Worm (Caenorhabditis elegans) whole organism, midembryonic: ENCODE measurements around the gene slc-9B.2.

Experiments
- T22C8.4 ChIP-seq: fragments of 200-800 bp; sonication (Bioruptor generic); IDR thresholded peaks from 2 replicates; pipeline ENCODE4 v1.3.6; 2022; ENCODE audit warnings: missing genetic modification characterization, missing compliant biosample characterization
- cog-1 ChIP-seq: sonication (generic microtip); optimal IDR thresholded peaks from 2 replicates; lab custom pipeline; 2016; ENCODE audit warnings: missing genetic modification characterization, missing compliant biosample characterization
- flt-1 ChIP-seq: fragments of 200-800 bp; sonication (Bioruptor generic); IDR thresholded peaks from 2 replicates; pipeline ENCODE4 v1.3.6; 2022; ENCODE audit warnings: missing genetic modification characterization, missing compliant biosample characterization
- klf-2 ChIP-seq: fragments of 200-800 bp; sonication (Bioruptor generic); conservative IDR thresholded peaks from 2 replicates; pipeline ENCODE4 v1.3.6; 2022; ENCODE audit warnings: missing genetic modification reagents, missing genetic modification characterization, missing compliant biosample characterization
- med-1 ChIP-seq: sonication (generic microtip); optimal IDR thresholded peaks from 2 replicates; lab custom pipeline; 2017; ENCODE audit warnings: missing genetic modification characterization, mild to moderate bottlenecking, missing compliant biosample characterization, antibody characterized with exemption, missing genetic modification reagents; ENCODE audit not compliant: insufficient read depth
- ref-1 ChIP-seq: fragments of 200-800 bp; sonication (Bioruptor generic); conservative IDR thresholded peaks from 2 replicates; pipeline ENCODE4 v1.3.6; 2022; ENCODE audit warnings: missing genetic modification reagents, missing genetic modification characterization, missing compliant biosample characterization
- tab-1 ChIP-seq: fragments of 200-800 bp; sonication (Bioruptor generic); IDR thresholded peaks from 2 replicates; pipeline ENCODE4 v1.3.6; 2022; ENCODE audit warnings: missing genetic modification characterization, missing compliant biosample characterization
- ztf-23 ChIP-seq: fragments of 200-800 bp; sonication (Bioruptor generic); IDR thresholded peaks from 2 replicates; pipeline ENCODE4 v1.3.6; 2022; ENCODE audit warnings: missing genetic modification reagents, missing genetic modification characterization, missing compliant biosample characterization
- ztf-29 ChIP-seq: fragments of 200-800 bp; sonication (Bioruptor generic); IDR thresholded peaks from 2 replicates; pipeline ENCODE4 v1.3.6; 2022; ENCODE audit warnings: missing genetic modification reagents, missing genetic modification characterization, missing compliant biosample characterization

Gene slc-9B.2

DNA sequence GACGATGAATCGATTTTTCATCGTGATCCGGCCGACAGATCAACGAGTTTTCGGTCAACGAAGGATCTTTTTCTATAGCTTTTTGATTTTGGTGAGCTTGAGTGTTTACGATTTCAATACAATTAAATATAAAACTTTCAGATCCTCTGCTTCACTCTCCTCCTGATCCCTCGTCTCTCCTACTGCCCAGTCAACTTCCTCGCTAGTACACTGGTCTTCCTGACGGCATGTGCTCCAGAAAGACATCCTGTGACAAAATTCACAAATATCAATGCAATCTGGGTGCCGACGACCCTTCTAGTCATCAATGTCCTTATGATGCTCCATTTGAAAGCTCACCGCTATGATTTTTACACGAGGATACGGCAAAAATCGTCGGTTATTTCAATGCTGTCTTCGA lies 30.5 kb upstream of the slc-9B.2 start:
- TF ChIP-seq ref-1: no peak
- no peak for TF ChIP-seq T22C8.4 (GFP tag; lab: Robert Waterston, UW)

DNA sequence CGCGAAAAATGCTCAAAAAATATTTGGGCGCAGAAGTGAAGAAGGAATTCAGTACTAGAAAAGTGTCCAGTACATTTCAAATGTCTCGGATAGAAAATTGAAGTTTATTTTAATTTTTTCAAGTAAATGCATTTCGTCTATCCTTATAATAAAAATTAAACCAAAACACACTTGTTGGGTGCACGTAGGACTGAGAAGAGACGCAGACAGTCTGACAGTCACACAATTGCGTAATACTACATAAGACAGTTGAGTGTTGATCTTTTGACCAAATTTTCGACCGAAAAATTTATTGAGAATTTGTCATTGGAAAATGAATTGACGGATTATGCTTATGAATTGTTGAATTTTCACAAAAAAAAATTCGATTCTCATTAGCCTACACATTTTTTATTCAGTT lies 29.3 kb upstream of the slc-9B.2 start, which contains the start of gene oac-7:
TSS of gene oac-7 (plus strand) at position 283 of the 400 bp plus-strand sequence.
- no peak for TF ChIP-seq tab-1 (GFP tag; lab: Robert Waterston, UW)
- no peak for TF ChIP-seq klf-2
- TF ChIP-seq med-1 (GFP tag; lab: Kevin White, UChicago): no peak
- no peak for TF ChIP-seq flt-1 (GFP tag; lab: Robert Waterston, UW)
- TF ChIP-seq ref-1: no peak
- TF ChIP-seq cog-1 (tag; lab: Kevin White, UChicago): no peak
- no peak for TF ChIP-seq ztf-23 (GFP tag; lab: Robert Waterston, UW)
- TF ChIP-seq T22C8.4 (GFP tag; lab: Robert Waterston, UW): no peak
- TF ChIP-seq ztf-29 (GFP tag; lab: Robert Waterston, UW): no peak

DNA sequence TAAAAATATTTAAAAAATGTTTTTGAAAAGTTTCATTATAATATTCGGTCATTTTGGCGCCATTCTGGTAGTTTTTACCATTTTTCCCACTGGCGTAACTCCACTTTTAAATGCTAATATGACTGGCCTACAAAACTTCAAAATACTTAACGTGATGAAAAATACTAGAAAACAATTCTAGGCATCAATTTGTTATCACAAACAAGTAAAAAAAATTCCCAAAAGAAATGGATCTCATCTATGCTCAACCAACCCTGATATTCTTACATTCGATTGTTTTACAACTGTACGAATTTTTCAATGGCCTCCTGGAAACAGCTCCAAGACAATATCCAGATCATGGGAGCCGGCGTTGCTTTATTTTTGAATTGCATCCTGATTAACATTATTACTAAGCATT lies 23.8 kb upstream of the slc-9B.2 start, which contains the start of gene str-214:
TSS of gene str-214 (plus strand) at position 301 of the 400 bp plus-strand sequence.
- no peak for TF ChIP-seq ztf-29 (GFP tag; lab: Robert Waterston, UW)
- TF ChIP-seq klf-2: no peak
- no peak for TF ChIP-seq flt-1 (GFP tag; lab: Robert Waterston, UW)
- TF ChIP-seq T22C8.4 (GFP tag; lab: Robert Waterston, UW): no peak
- TF ChIP-seq tab-1 (GFP tag; lab: Robert Waterston, UW): no peak
- no peak for TF ChIP-seq med-1 (GFP tag; lab: Kevin White, UChicago)
- TF ChIP-seq cog-1 (tag; lab: Kevin White, UChicago): no peak
- no peak for TF ChIP-seq ref-1
- no peak for TF ChIP-seq ztf-23 (GFP tag; lab: Robert Waterston, UW)

DNA sequence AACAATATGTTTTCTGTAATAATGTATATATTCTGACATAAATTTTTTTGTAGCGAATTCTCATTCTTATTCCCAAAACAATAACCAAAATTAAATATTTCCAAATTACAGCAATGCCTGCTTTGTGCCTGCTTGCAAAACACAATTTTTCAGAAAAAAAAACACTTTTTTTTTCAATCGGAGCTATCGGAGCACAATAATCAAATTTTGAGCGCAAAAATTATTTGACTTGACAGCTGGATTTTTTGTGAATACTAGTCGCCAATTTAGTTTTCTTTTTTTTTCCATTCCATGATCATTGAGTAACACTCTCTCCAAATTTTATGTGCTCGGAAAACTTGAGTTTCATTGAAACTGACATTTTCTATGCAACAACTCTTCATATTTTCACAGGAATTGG lies 21.6 kb upstream of the slc-9B.2 start, which contains the start of gene srh-180:
TSS of gene srh-180 (plus strand) at position 301 of the 400 bp plus-strand sequence.
- TF ChIP-seq ztf-29 (GFP tag; lab: Robert Waterston, UW) (no peak), T22C8.4 (GFP tag; lab: Robert Waterston, UW) (no peak), med-1 (GFP tag; lab: Kevin White, UChicago) (no peak), cog-1 (tag; lab: Kevin White, UChicago) (no peak)

DNA sequence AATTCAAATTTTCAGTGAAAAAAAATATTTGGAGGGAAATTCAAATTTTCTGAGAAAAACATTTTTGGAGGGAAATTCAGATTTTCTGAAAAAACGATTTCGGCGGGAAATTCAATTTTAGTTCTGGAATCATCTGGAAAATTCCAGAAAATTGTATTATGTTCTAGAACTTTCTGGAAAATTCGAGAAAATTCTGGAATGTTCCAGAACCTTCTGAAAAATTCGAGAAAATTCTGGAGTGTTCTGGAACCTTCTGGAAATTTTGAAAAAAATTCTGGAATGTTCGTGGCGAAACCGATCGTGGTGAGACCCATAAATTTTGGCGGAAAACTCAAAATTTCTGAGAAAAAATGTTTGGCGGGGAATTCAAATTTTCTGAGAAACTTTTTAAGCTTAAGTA lies 16.7 kb upstream of the slc-9B.2 start:
- no peak for TF ChIP-seq ztf-29 (GFP tag; lab: Robert Waterston, UW)
- no peak for TF ChIP-seq ztf-23 (GFP tag; lab: Robert Waterston, UW)
- no peak for TF ChIP-seq tab-1 (GFP tag; lab: Robert Waterston, UW)
- no peak for TF ChIP-seq flt-1 (GFP tag; lab: Robert Waterston, UW)
- TF ChIP-seq klf-2: no peak
- TF ChIP-seq T22C8.4 (GFP tag; lab: Robert Waterston, UW): no peak
- TF ChIP-seq med-1 (GFP tag; lab: Kevin White, UChicago): no peak
- TF ChIP-seq ref-1: no peak
- TF ChIP-seq cog-1 (tag; lab: Kevin White, UChicago): no peak

DNA sequence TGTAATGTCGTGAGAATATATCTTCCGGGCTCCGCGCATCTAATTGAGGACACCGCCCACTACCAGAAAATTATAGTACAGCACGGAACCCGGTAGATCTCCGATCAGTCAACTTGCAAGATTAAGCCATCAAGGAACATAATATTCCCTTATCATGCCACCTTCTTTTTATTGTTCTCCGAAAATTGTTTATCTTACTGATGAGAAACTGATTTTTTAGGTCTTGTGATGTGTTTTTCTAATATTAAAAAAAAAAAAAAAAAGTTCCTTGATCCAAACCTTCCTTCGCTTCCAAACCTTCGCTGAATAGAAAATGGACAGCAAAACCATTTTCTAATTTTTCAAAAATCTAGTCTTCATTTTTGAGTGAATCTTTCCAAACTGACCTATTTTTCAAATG lies 10.0 kb upstream of the slc-9B.2 start, which contains the start of gene F57G8.7:
TSS of gene F57G8.7 (plus strand) at position 301 of the 400 bp plus-strand sequence.
- TF ChIP-seq klf-2 (no peak), med-1 (GFP tag; lab: Kevin White, UChicago) (no peak), T22C8.4 (GFP tag; lab: Robert Waterston, UW) (no peak), ztf-29 (GFP tag; lab: Robert Waterston, UW) (no peak)

DNA sequence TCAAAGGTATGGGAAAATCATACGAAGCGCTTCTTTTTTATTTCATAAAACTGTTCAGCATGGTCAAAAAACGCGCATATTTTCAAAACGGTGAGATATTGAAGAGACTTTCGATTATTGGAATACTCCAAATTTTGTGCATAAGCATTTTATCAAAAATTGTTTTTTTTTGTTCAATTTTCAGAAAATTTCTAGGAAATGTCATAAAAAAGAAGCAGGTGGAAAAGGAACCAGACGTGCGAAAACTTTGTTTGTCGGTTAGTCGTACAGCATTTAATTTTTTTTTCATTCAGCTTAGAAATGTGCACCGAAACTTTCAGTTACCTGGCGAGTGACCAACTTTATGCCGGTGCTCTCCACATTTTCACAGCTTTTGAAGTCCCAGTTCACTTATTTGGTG lies 5.4 kb upstream of the slc-9B.2 start, which contains the start of gene srh-167:
TSS of gene srh-167 (plus strand) at position 301 of the 400 bp plus-strand sequence.
- TF ChIP-seq ref-1 (no peak), ztf-29 (GFP tag; lab: Robert Waterston, UW) (no peak), tab-1 (GFP tag; lab: Robert Waterston, UW) (no peak), klf-2 (no peak), med-1 (GFP tag; lab: Kevin White, UChicago) (no peak), T22C8.4 (GFP tag; lab: Robert Waterston, UW) (no peak), ztf-23 (GFP tag; lab: Robert Waterston, UW) (no peak), cog-1 (tag; lab: Kevin White, UChicago) (no peak), flt-1 (GFP tag; lab: Robert Waterston, UW) (no peak)

DNA sequence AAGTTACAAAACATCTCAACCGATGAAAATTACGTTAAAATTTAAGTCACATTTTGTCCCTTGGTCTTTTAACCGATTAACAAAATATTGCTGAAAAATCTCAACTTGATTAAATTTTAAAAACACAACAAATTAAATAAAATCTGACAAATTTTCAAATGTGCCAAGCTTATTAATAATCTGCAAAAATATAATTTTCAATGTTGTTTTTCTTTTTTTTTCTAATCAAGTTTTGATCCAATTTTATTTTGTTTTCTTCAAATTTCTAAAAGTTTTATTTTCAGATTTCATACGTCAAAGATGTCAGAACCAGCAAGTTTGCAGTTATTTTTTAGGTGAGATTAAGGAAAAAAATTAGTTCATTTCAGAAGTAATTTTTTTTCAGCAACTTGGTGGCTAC lies 2.5 kb upstream of the slc-9B.2 start, which contains the start of gene srw-87:
TSS of gene srw-87 (plus strand) at position 301 of the 400 bp plus-strand sequence.
- TF ChIP-seq cog-1 (tag; lab: Kevin White, UChicago): no peak
- TF ChIP-seq ztf-23 (GFP tag; lab: Robert Waterston, UW): no peak
- no peak for TF ChIP-seq T22C8.4 (GFP tag; lab: Robert Waterston, UW)
- TF ChIP-seq ref-1: no peak
- no peak for TF ChIP-seq klf-2
- no peak for TF ChIP-seq flt-1 (GFP tag; lab: Robert Waterston, UW)
- TF ChIP-seq ztf-29 (GFP tag; lab: Robert Waterston, UW): no peak
- no peak for TF ChIP-seq tab-1 (GFP tag; lab: Robert Waterston, UW)
- TF ChIP-seq med-1 (GFP tag; lab: Kevin White, UChicago): no peak

DNA sequence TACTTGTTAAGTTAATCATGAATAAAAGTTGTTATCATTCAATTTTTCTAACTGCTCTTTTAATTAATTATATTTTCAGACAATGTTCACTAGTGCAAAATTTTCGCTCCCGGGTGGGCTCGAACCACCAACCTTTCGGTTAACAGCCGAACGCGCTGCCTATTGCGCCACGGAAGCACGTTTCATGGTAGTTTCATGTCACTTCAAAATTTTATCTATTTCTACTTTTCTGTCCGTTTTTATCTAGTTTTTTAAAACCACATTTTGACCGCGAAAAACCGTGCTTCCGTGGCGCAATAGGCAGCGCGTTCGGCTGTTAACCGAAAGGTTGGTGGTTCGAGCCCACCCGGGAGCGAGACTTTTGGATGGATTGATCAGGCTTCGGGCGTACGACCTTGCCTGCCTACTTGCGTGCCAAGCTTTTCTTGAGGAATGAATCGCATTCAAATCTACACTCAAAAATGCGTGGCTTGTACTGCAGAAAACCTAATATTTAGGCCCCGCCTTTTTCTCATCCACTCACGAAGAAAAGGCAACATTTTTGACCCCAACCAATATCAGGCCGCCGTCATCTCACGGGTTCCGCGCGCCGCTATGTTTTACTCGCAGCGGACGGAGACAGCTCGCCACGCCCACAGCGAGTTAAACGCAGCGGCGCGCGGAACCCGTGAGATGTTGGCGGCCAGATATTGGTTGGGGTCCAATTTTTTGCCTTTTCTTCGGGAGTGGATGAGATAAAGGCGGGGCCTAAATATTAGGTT lies 2.8 kb downstream of the slc-9B.2 start:
- TF ChIP-seq klf-2: 0 out of 2 replicates have a peak, but pooled peaks have one; percentile 43

DNA sequence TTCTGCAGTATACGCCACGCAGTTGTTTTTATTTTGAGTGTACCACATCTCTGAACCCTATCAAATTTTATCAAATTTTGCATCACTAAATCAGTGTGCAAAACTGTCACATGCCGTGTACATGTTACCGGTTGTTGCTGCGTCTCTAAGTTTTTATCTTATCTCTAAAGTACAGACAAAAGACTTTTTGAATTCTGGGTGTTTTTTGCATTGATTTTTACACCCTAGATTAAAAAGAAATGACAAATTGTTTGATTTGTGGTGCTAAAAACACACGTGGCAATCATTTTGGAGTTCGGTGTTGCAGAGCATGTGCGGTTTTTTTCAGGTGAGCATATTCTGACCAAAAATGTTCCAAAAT lies 3.4 kb downstream of the slc-9B.2 start, which contains the start of gene nhr-193:
TSS of gene nhr-193 (plus strand) at position 51 of the 361 bp plus-strand sequence.
- TF ChIP-seq ztf-23 (GFP tag; lab: Robert Waterston, UW) (no peak), klf-2 (no peak), T22C8.4 (GFP tag; lab: Robert Waterston, UW) (no peak), tab-1 (GFP tag; lab: Robert Waterston, UW) (no peak), med-1 (GFP tag; lab: Kevin White, UChicago) (no peak), cog-1 (tag; lab: Kevin White, UChicago) (no peak), flt-1 (GFP tag; lab: Robert Waterston, UW) (no peak), ztf-29 (GFP tag; lab: Robert Waterston, UW) (no peak), ref-1 (no peak)
